Worm (Caenorhabditis elegans): ENCODE measurements around the gene srlf-30.

- no peak for TF ChIP-seq unc-62 (GFP tag; optimal IDR thresholded peaks at IDR 0.05)
- TF ChIP-seq alr-1 (tag; optimal IDR thresholded peaks at IDR 0.05; ENCODE audit: borderline replicate concordance), result no peak
- TF ChIP-seq mep-1 (tag; optimal IDR thresholded peaks at IDR 0.05), result no peak
Observed at ce11 chrIV:10909708-10910107, 9.5 kb downstream of the srlf-30 start, which contains the start of gene pyk-2.

All from whole organism, L1 larva.